Worm (Caenorhabditis elegans) whole organism, mixed stage, embryonic: ENCODE measurements around the gene Y57G11C.1147.
A peak's percentile ranks its signal among the peaks of the same experiment; 100 is the strongest.

Experiments
- M03D4.4 ChIP-seq: sonication (generic microtip); optimal IDR thresholded peaks from 2 replicates; lab custom pipeline; 2017; ENCODE audit warnings: mild to moderate bottlenecking, missing genetic modification characterization, missing compliant biosample characterization
- bed-3 ChIP-seq: fragments of 200-800 bp; sonication (Bioruptor generic); optimal IDR thresholded peaks from 3 replicates; lab custom pipeline; 2018; ENCODE audit warnings: mild to moderate bottlenecking, missing genetic modification characterization, moderate library complexity, missing compliant biosample characterization
- blmp-1 ChIP-seq: fragments of 150-350 bp; optimal IDR thresholded peaks from 2 replicates; lab custom pipeline; 2014; ENCODE audit warnings: missing biosample characterization, missing genetic modification characterization
- ceh-39 ChIP-seq: fragments of 150-350 bp; optimal IDR thresholded peaks from 2 replicates; lab custom pipeline; 2014; ENCODE audit warnings: missing biosample characterization, missing genetic modification characterization
- ceh-43 ChIP-seq: fragments of 200-800 bp; sonication (Bioruptor generic); optimal IDR thresholded peaks from 2 replicates; lab custom pipeline; 2018; ENCODE audit warnings: mild to moderate bottlenecking, missing genetic modification characterization, moderate library complexity, missing compliant biosample characterization
- ceh-83 ChIP-seq: fragments of 200-800 bp; sonication (Bioruptor generic); optimal IDR thresholded peaks from 2 replicates; lab custom pipeline; 2018; ENCODE audit warnings: mild to moderate bottlenecking, missing genetic modification characterization, missing compliant biosample characterization
- ces-1 ChIP-seq: fragments of 150-350 bp; optimal IDR thresholded peaks from 2 replicates; lab custom pipeline; 2014; ENCODE audit warnings: missing biosample characterization, missing genetic modification reagents, missing genetic modification characterization
- cnd-1 ChIP-seq: fragments of 200-800 bp; sonication (Bioruptor generic); optimal IDR thresholded peaks from 2 replicates; lab custom pipeline; 2018; ENCODE audit warnings: mild to moderate bottlenecking, missing genetic modification characterization, missing compliant biosample characterization
- drap-1 ChIP-seq: fragments of 200-800 bp; sonication (Bioruptor generic); optimal IDR thresholded peaks from 3 replicates; lab custom pipeline; 2018; ENCODE audit warnings: mild to moderate bottlenecking, missing genetic modification characterization, missing compliant biosample characterization
- elt-1 ChIP-seq: sonication (generic microtip); optimal IDR thresholded peaks from 2 replicates; lab custom pipeline; 2017; ENCODE audit warnings: missing genetic modification characterization, mild to moderate bottlenecking, missing compliant biosample characterization, antibody characterized with exemption, moderate library complexity, borderline replicate concordance; ENCODE audit not compliant: insufficient read depth
- elt-3 ChIP-seq: fragments of 150-350 bp; optimal IDR thresholded peaks from 2 replicates; lab custom pipeline; 2014; ENCODE audit warnings: missing biosample characterization, missing genetic modification characterization
- flh-1 ChIP-seq: fragments of 200-800 bp; sonication (Bioruptor generic); optimal IDR thresholded peaks from 2 replicates; lab custom pipeline; 2018; ENCODE audit warnings: mild to moderate bottlenecking, missing genetic modification characterization, moderate library complexity, missing compliant biosample characterization
- ham-2 ChIP-seq: fragments of 200-800 bp; sonication (Bioruptor generic); optimal IDR thresholded peaks from 2 replicates; lab custom pipeline; 2018; ENCODE audit warnings: mild to moderate bottlenecking, missing genetic modification characterization, missing compliant biosample characterization
- hlh-1 ChIP-seq: fragments of 150-350 bp; optimal IDR thresholded peaks from 2 replicates; lab custom pipeline; 2014; ENCODE audit warnings: missing biosample characterization, missing genetic modification reagents, missing genetic modification characterization
- lin-32 ChIP-seq: fragments of 200-800 bp; sonication (Bioruptor generic); optimal IDR thresholded peaks from 2 replicates; lab custom pipeline; 2018; ENCODE audit warnings: mild to moderate bottlenecking, missing genetic modification characterization, missing compliant biosample characterization
- mab-5 ChIP-seq: fragments of 150-350 bp; optimal IDR thresholded peaks from 2 replicates; lab custom pipeline; 2014; ENCODE audit warnings: missing biosample characterization, missing genetic modification characterization
- mep-1 ChIP-seq: fragments of 150-350 bp; optimal IDR thresholded peaks from 2 replicates; lab custom pipeline; 2017; ENCODE audit warnings: missing biosample characterization, missing genetic modification reagents, missing genetic modification characterization, inconsistent platforms
- mls-2 ChIP-seq: sonication (generic microtip); optimal IDR thresholded peaks from 2 replicates; lab custom pipeline; 2016; ENCODE audit warnings: mild to moderate bottlenecking, missing genetic modification characterization, moderate library complexity, missing compliant biosample characterization
- nhr-12 ChIP-seq: fragments of 150-350 bp; optimal IDR thresholded peaks from 2 replicates; lab custom pipeline; 2014; ENCODE audit warnings: missing biosample characterization, missing genetic modification characterization
- nhr-2 ChIP-seq: fragments of 150-350 bp; optimal IDR thresholded peaks from 2 replicates; lab custom pipeline; 2014; ENCODE audit warnings: missing biosample characterization, missing genetic modification characterization
- nhr-237 ChIP-seq: fragments of 150-350 bp; optimal IDR thresholded peaks from 2 replicates; lab custom pipeline; 2014; ENCODE audit warnings: missing biosample characterization, missing genetic modification characterization
- nhr-28 ChIP-seq: fragments of 150-350 bp; optimal IDR thresholded peaks from 2 replicates; lab custom pipeline; 2014; ENCODE audit warnings: missing biosample characterization, missing genetic modification characterization
- nhr-76 ChIP-seq: sonication (generic microtip); optimal IDR thresholded peaks from 2 replicates; lab custom pipeline; 2017; ENCODE audit warnings: missing biosample characterization, missing genetic modification characterization
- pha-4 ChIP-seq: fragments of 150-350 bp; optimal IDR thresholded peaks from 2 replicates; lab custom pipeline; 2018; ENCODE audit warnings: missing biosample characterization, missing genetic modification reagents, missing genetic modification characterization
- snpc-4 ChIP-seq: fragments of 150-350 bp; optimal IDR thresholded peaks from 2 replicates; lab custom pipeline; 2014; ENCODE audit warnings: missing biosample characterization, missing genetic modification characterization
- sptf-1 ChIP-seq: sonication (generic microtip); optimal IDR thresholded peaks from 2 replicates; lab custom pipeline; 2017; ENCODE audit warnings: mild to moderate bottlenecking, missing genetic modification characterization, moderate library complexity, missing compliant biosample characterization
- tbx-8 ChIP-seq: fragments of 200-800 bp; sonication (Bioruptor generic); optimal IDR thresholded peaks from 2 replicates; lab custom pipeline; 2018; ENCODE audit warnings: mild to moderate bottlenecking, missing genetic modification characterization, moderate library complexity, missing compliant biosample characterization
- unc-120 ChIP-seq: sonication (generic microtip); optimal IDR thresholded peaks from 2 replicates; lab custom pipeline; 2017; ENCODE audit warnings: missing genetic modification characterization, missing compliant biosample characterization; ENCODE audit not compliant: poor library complexity, severe bottlenecking
- unc-39 ChIP-seq: fragments of 150-350 bp; optimal IDR thresholded peaks from 2 replicates; lab custom pipeline; 2014; ENCODE audit warnings: missing biosample characterization, missing genetic modification characterization
- unc-62 ChIP-seq: fragments of 150-350 bp; optimal IDR thresholded peaks from 2 replicates; lab custom pipeline; 2014; ENCODE audit warnings: missing biosample characterization, missing genetic modification reagents, missing genetic modification characterization
- zip-8 ChIP-seq: fragments of 150-350 bp; optimal IDR thresholded peaks from 2 replicates; lab custom pipeline; 2014; ENCODE audit warnings: missing biosample characterization, missing genetic modification characterization
- ztf-11 ChIP-seq: fragments of 150-350 bp; optimal IDR thresholded peaks from 2 replicates; lab custom pipeline; 2014; ENCODE audit warnings: missing biosample characterization, missing genetic modification characterization

Y57G11C.1147 gene

DNA sequence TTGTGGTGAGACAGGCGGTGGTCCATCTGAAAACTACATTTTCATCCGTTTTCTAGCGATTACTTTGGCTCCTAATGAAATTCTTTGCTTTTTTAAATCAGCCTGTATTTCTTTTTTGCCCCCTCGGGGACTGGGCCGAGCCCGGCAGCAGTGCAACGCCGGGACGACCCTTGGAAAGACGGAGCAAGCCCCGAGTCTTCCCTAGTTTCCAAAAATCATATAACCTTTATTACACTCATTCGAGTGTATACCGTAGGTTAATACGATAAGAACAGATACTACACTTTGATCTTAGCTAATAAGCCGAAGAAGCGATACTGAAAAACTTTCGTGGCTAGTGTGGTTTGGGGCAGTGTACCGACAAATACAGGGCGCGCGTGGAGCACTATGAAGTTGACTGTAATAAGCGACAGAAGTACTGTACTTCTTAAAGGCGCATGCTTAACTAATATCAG is 32.6 kb downstream of the Y57G11C.1147 start:
- TF ChIP-seq ces-1 (GFP tag; lab: Kevin White, UChicago) (no peak), elt-1 (tag; lab: Kevin White, UChicago) (no peak), pha-4 (tag; lab: Kevin White, UChicago) (no peak), mab-5 (tag; lab: Kevin White, UChicago) (no peak), sptf-1 (tag; lab: Kevin White, UChicago) (no peak), nhr-76 (tag; lab: Kevin White, UChicago) (no peak), drap-1 (GFP tag; lab: Kevin White, UChicago) (no peak), ztf-11 (no peak), lin-32 (GFP tag; lab: Kevin White, UChicago) (no peak), ham-2 (no peak), ceh-39 (tag; lab: Kevin White, UChicago) (no peak), zip-8 (tag; lab: Kevin White, UChicago) (no peak), nhr-2 (tag; lab: Kevin White, UChicago) (no peak), cnd-1 (tag; lab: Kevin White, UChicago) (no peak), hlh-1 (tag; lab: Kevin White, UChicago) (no peak), ceh-83 (GFP tag; lab: Kevin White, UChicago) (no peak), unc-120 (tag; lab: Kevin White, UChicago) (no peak), unc-39 (tag; lab: Kevin White, UChicago) (no peak), snpc-4 (tag; lab: Kevin White, UChicago) (no peak), bed-3 (GFP tag; lab: Kevin White, UChicago) (no peak)
- TF ChIP-seq, all 35 proteins: peak for 0

DNA sequence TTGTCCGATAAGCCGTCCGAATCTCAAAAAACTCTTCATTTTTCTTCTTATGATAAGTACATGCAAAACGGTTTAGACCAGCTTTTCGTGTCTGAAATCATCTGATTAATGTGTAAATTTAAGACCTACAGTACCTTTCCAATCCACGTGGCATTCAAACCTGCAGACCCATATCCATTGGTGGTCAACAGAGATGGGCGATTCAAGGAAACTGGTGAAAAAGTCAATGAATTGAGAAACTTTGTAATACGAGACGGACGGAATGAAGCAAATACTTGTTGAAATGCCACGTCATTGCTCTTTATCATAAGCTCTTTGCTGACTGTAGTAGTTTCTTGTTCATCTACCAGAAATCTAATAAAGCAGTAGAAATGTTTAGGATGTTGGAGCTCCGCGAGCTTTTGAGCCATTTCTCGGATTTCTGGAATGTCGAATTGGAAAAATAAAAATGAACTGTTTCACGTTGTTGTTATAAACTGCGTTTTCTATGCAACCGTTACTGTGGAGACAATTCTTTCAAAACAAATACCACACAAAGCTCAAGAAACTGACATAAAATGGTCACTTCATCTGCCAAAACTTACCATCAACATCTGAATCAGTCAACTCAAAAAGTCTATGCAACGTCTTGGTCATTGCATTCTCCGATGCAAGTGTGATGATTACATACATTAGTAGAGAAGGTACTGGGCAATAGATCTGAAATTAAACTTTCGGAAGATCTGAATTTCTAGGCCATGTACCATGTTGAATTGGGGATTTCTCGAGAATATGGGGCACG is 33.2 kb downstream of the Y57G11C.1147 start:
- TF ChIP-seq ceh-39 (tag; lab: Kevin White, UChicago) (no peak), bed-3 (GFP tag; lab: Kevin White, UChicago) (no peak), blmp-1 (no peak), snpc-4 (tag; lab: Kevin White, UChicago) (no peak), elt-3 (no peak), drap-1 (GFP tag; lab: Kevin White, UChicago) (no peak), ceh-83 (GFP tag; lab: Kevin White, UChicago) (no peak), nhr-12 (tag; lab: Kevin White, UChicago) (no peak)

DNA sequence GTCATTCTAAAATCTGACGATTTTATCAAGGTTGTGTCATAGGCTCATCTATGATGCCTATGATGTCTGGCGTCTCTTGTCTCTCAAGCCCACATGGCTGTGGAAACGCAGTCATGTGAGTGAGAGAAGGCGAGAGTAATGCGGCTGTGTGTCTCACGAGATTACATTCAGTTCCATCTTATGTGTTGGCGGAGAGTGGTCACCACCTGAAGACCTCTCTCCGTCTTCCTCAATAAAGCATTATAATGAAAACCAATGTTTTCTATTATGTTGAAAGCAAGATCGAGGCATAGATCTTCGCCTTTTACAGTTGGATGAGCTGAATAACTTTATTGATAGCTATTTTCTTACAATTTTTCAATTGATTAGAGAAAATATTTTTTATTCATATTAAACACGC is 34.0 kb downstream of the Y57G11C.1147 start:
- peak; percentile 26 for TF ChIP-seq mep-1 (tag; lab: Kevin White, UChicago)
- peak; percentile 43 for TF ChIP-seq unc-62 (GFP tag; lab: Kevin White, UChicago)
- TF ChIP-seq ces-1 (GFP tag; lab: Kevin White, UChicago), result peak; percentile 12

DNA sequence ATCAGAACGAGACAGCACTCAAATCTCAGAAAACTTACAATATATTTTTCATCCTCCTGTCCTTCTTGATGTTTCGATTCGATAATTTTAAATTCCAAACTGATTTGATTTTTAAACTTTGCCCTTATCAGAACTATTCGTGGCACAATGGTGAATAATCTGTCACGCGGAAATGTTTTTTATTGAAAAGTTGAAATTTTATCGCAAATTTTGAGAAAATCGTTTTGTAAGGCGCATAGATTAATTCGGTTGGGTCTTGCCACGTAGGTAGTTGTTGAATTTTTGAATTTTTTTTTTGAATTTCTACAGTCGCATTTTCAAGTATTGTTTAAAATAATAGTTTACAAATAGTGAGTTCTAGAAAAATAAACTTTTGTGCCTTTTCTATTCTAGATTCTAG is 36.5 kb downstream of the Y57G11C.1147 start, which contains the start of gene ptp-5.2:
TSS of gene ptp-5.2 (minus strand) at position 101 of the 400 bp plus-strand sequence.
- no peak for TF ChIP-seq ceh-43 (GFP tag; lab: Kevin White, UChicago)
- no peak for TF ChIP-seq ztf-11
- TF ChIP-seq mep-1 (tag; lab: Kevin White, UChicago), result no peak
- TF ChIP-seq elt-1 (tag; lab: Kevin White, UChicago), result no peak
- no peak for TF ChIP-seq mls-2 (tag; lab: Kevin White, UChicago)
- no peak for TF ChIP-seq lin-32 (GFP tag; lab: Kevin White, UChicago)
- TF ChIP-seq nhr-28 (tag; lab: Kevin White, UChicago), result no peak
- TF ChIP-seq M03D4.4 (tag; lab: Kevin White, UChicago), result no peak
- no peak for TF ChIP-seq cnd-1 (tag; lab: Kevin White, UChicago)
- TF ChIP-seq ham-2, result no peak
- no peak for TF ChIP-seq nhr-237 (tag; lab: Kevin White, UChicago)
- TF ChIP-seq snpc-4 (tag; lab: Kevin White, UChicago), result no peak
- TF ChIP-seq tbx-8 (GFP tag; lab: Kevin White, UChicago), result no peak
- TF ChIP-seq pha-4 (tag; lab: Kevin White, UChicago), result no peak
- TF ChIP-seq blmp-1, result no peak
- no peak for TF ChIP-seq nhr-76 (tag; lab: Kevin White, UChicago)
- no peak for TF ChIP-seq flh-1 (GFP tag; lab: Kevin White, UChicago)
- no peak for TF ChIP-seq unc-62 (GFP tag; lab: Kevin White, UChicago)
- no peak for TF ChIP-seq unc-120 (tag; lab: Kevin White, UChicago)
- no peak for TF ChIP-seq mab-5 (tag; lab: Kevin White, UChicago)
